Fruit fly (Drosophila melanogaster) whole organism, adult: ENCODE results near the gene CG14818.
A peak's percentile ranks its signal among the peaks of the same experiment; 100 is the strongest.

Experiments used
- CG11617 ChIP-seq: fragments of 200-800 bp; sonication (Bioruptor generic); optimal IDR thresholded peaks from 2 replicates; lab custom pipeline; 2017; ENCODE audit warnings: mild to moderate bottlenecking, missing biosample characterization, missing genetic modification reagents, missing genetic modification characterization
- CG12768 ChIP-seq: fragments of 200-800 bp; sonication (Bioruptor generic); optimal IDR thresholded peaks from 2 replicates; lab custom pipeline; 2017; ENCODE audit warnings: missing biosample characterization, missing genetic modification characterization, mild to moderate bottlenecking, moderate library complexity, missing genetic modification reagents
- CG14711 ChIP-seq: fragments of 200-800 bp; sonication (Bioruptor generic); optimal IDR thresholded peaks from 2 replicates; lab custom pipeline; 2018; ENCODE audit warnings: missing biosample characterization, mild to moderate bottlenecking, missing genetic modification characterization, moderate library complexity
- CG1620 ChIP-seq: fragments of 200-800 bp; sonication (Bioruptor generic); optimal IDR thresholded peaks from 2 replicates; lab custom pipeline; 2016; ENCODE audit warnings: missing biosample characterization, missing genetic modification characterization
- CG33017 ChIP-seq: fragments of 200-800 bp; sonication (Bioruptor generic); optimal IDR thresholded peaks from 2 replicates; lab custom pipeline; 2018; ENCODE audit warnings: missing biosample characterization, mild to moderate bottlenecking, missing genetic modification characterization, moderate library complexity
- CG5204 ChIP-seq: fragments of 200-800 bp; sonication (Bioruptor generic); optimal IDR thresholded peaks from 2 replicates; lab custom pipeline; 2016; ENCODE audit warnings: missing biosample characterization, missing genetic modification characterization
- CG7045 ChIP-seq: fragments of 200-800 bp; sonication (Bioruptor generic); optimal IDR thresholded peaks from 2 replicates; lab custom pipeline; 2017; ENCODE audit warnings: missing biosample characterization, mild to moderate bottlenecking, missing genetic modification characterization
- CG7101 ChIP-seq: fragments of 200-800 bp; sonication (Bioruptor generic); optimal IDR thresholded peaks from 2 replicates; lab custom pipeline; 2018; ENCODE audit warnings: missing biosample characterization, mild to moderate bottlenecking, missing genetic modification characterization, moderate library complexity
- Clk ChIP-seq: fragments of 200-800 bp; sonication (Bioruptor generic); optimal IDR thresholded peaks from 2 replicates; lab custom pipeline; 2017; ENCODE audit warnings: missing biosample characterization, missing genetic modification characterization
- Crg-1 ChIP-seq: fragments of 200-800 bp; sonication (Bioruptor generic); optimal IDR thresholded peaks from 2 replicates; lab custom pipeline; 2016; ENCODE audit warnings: missing biosample characterization, missing genetic modification characterization
- Hr96 ChIP-seq: fragments of 200-800 bp; sonication (Bioruptor generic); optimal IDR thresholded peaks from 2 replicates; lab custom pipeline; 2016; ENCODE audit warnings: missing biosample characterization, missing genetic modification characterization
- Mnt ChIP-seq: fragments of 200-800 bp; sonication (Bioruptor generic); optimal IDR thresholded peaks from 2 replicates; lab custom pipeline; 2016; ENCODE audit warnings: missing biosample characterization, mild to moderate bottlenecking, missing genetic modification characterization
- bab1 ChIP-seq: fragments of 200-800 bp; sonication (Bioruptor generic); optimal IDR thresholded peaks from 3 replicates; lab custom pipeline; 2019; ENCODE audit warnings: missing biosample characterization, mild to moderate bottlenecking, missing genetic modification characterization, moderate library complexity
- cic ChIP-seq: fragments of 200-800 bp; sonication (Bioruptor generic); optimal IDR thresholded peaks from 2 replicates; lab custom pipeline; 2017; ENCODE audit warnings: missing biosample characterization, mild to moderate bottlenecking, missing genetic modification characterization, moderate library complexity
- cnc ChIP-seq, 2 experiments: fragments of >200 bp; optimal IDR thresholded peaks; 2 replicates each; lab custom pipeline; 2017
- kay ChIP-seq: fragments of 200-800 bp; sonication (Bioruptor generic); peaks from one replicate; lab custom pipeline; 2016; ENCODE audit warnings: missing biosample characterization, missing genetic modification characterization, borderline replicate concordance
- ovo ChIP-seq: fragments of 200-800 bp; sonication (Bioruptor generic); optimal IDR thresholded peaks from 2 replicates; lab custom pipeline; 2016; ENCODE audit warnings: missing biosample characterization, missing genetic modification characterization
- pad ChIP-seq: fragments of 200-800 bp; sonication (Bioruptor generic); optimal IDR thresholded peaks from 3 replicates; lab custom pipeline; 2017; ENCODE audit warnings: missing biosample characterization, missing genetic modification characterization, mild to moderate bottlenecking, moderate library complexity, missing genetic modification reagents
- tj ChIP-seq: fragments of 200-800 bp; sonication (Bioruptor generic); optimal IDR thresholded peaks from 3 replicates; lab custom pipeline; 2017; ENCODE audit warnings: missing biosample characterization, mild to moderate bottlenecking, missing genetic modification characterization, moderate library complexity
- toe ChIP-seq: fragments of 200-800 bp; sonication (Bioruptor generic); optimal IDR thresholded peaks from 2 replicates; lab custom pipeline; 2016; ENCODE audit warnings: missing biosample characterization, missing genetic modification characterization

CG14818 gene

DNA sequence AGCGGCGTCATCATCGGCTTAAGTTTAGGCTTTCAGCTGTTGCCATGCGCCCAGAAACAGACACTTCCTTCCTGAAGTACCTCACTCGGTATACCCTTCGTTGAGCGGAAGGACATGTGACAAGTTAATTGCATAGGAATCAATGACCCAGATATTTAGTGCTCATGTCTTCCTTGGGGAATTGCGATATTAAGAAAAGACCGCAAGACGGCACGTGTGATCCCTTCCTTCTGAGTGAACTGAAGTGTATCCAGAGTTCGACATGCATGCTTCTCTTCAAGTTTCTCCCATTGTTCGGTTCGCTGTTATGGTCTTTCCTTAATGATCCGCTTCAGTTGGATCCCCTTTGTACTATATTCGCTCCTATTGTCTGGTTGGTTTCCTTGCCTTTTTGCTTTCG lies 39.1 kb downstream of the CG14818 start:
- TF ChIP-seq ovo (no peak), CG5204 (GFP tag; lab: Kevin White, UChicago) (no peak), cic (GFP tag; lab: Kevin White, UChicago) (no peak), Hr96 (GFP tag; lab: Kevin White, UChicago) (no peak), pad (GFP tag; lab: Kevin White, UChicago) (no peak), CG12768 (GFP tag; lab: Kevin White, UChicago) (no peak), kay (no peak), Mnt (GFP tag; lab: Kevin White, UChicago) (no peak), toe (no peak), Crg-1 (no peak), CG7101 (no peak)

DNA sequence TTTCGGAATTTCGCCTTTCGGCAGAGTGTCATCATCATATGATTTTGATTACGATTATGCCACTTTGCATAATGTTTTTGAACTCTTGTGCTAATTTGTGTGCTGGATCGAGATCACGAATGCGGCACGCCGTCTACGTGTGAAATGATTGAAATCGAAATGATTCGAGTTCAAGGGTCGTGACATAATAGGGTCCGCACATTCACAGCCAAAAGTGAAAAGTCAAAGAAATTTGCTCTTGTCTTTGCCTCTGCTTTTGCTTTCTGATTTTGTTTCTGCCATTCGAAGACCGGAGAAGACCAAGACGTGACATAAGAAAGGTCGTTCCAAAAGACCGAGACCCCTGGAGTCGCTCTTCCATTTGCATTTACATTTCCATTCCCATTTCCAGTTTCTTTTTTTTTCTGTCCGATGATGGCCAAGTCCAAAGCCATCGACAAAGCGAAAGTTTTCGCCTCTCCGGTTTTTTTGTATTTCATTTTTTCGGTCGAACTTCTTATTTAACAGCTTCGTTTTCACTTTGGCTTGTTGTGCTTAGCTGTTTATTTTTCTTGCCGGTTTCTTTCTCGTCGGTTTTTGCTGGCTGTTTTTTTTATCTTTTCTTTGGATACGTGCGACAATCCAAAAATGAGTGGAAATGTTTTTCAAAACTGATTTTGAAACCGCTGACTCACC lies 44.7 kb downstream of the CG14818 start:
- no peak for TF ChIP-seq CG11617 (GFP tag; lab: Kevin White, UChicago)
- peak; percentile 71 for TF ChIP-seq tj

DNA sequence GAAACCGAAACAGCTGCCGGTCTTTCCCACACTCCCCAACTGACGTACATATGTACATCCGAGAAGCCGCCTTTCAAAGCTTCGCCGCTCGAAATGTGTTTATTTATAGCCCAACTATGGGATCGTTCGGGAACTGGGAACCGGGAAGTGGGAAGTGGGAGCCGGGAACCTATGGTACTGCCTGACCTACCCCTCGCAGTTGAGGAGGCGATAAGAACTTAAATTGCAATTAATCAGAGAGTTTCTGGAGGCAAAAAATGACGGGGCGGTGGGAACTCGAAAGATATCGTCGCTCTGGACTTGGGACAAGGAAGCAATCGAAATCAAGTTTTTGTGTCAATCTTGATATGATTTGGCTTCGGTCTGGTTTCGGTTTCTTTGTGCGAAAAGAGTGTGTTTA lies 46.9 kb downstream of the CG14818 start:
- TF ChIP-seq CG12768 (GFP tag; lab: Kevin White, UChicago) (peak; percentile 9), CG5204 (GFP tag; lab: Kevin White, UChicago) (no peak)

DNA sequence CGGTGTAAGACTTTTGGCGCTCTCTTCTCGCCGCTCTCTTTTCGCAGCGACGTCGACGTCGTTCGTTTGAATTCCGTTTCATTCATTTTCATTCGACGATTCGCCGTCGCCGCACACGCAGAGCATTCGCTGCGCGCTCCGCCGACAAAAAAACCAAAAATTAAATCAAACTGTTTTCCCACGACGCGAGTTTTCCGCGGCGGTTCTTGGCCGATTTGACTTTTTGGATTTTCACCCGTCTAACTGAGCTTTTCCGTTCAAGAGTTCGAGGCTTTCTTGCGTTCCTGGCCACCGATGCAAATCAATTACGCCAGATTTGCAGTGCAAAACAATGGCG lies 48.4 kb downstream of the CG14818 start:
- TF ChIP-seq CG5204 (GFP tag; lab: Kevin White, UChicago) (no peak), Crg-1 (no peak), ovo (no peak), cic (GFP tag; lab: Kevin White, UChicago) (peak; percentile 15), CG11617 (GFP tag; lab: Kevin White, UChicago) (peak; percentile 79), toe (no peak)

DNA sequence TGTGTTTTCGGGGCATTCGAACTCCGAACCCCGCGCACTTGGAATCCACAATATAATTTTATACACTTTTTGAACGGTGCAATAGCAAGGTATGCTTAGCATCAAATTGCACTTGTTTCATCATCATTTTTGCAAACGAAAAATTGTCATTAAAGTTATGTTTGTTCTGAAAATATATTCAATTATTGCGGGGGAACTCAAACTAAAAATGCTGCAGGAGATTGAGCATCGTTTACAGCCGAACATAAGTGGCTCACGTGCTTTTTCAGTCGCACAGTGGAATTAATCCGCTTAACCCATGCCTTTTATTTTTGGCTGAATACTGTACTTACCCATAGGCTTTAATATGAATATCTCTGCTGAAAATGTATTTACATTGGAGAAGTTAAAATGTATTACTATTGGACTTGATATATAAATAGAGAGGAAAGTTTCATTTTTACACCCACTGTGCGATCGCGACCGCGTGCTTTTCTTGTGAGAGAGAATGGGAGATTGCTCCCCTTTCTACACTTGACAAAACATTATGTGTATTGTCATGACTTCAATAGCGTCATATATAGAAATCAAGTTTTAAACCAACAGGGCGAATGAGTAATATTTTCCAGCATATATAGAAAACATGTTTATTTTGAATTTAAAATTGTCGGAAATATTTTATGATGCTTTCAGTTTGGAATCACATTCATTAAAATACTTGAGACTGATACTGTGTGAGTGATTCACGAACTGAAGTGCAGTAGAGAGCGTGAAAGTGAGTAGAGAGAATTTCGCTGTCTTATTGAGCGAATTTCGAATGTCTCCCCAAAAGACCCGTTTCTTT lies 49.0 kb downstream of the CG14818 start:
- TF ChIP-seq cic (GFP tag; lab: Kevin White, UChicago): peak; percentile 69
- peak; percentile 43 for TF ChIP-seq Clk
- TF ChIP-seq Mnt (GFP tag; lab: Kevin White, UChicago): peak; percentile 92
- TF ChIP-seq ovo: peak; percentile 90
- peak; percentile 93 for TF ChIP-seq Hr96 (GFP tag; lab: Kevin White, UChicago)
- TF ChIP-seq kay: peak; percentile 96
- TF ChIP-seq CG33017 (tag; lab: Kevin White, UChicago): peak; percentile 85
- TF ChIP-seq pad (GFP tag; lab: Kevin White, UChicago): peak; percentile 89
- peak; percentile 86 for TF ChIP-seq Crg-1
- peak; percentile 75 for TF ChIP-seq CG7045 (GFP tag; lab: Kevin White, UChicago)
- TF ChIP-seq CG7101: peak; percentile 95
- TF ChIP-seq CG11617 (GFP tag; lab: Kevin White, UChicago): peak; percentile 98
- TF ChIP-seq tj: peak; percentile 85
- TF ChIP-seq CG5204 (GFP tag; lab: Kevin White, UChicago): peak; percentile 88
- peak; percentile 90 for TF ChIP-seq CG1620 (GFP tag; lab: Kevin White, UChicago)
- TF ChIP-seq CG12768 (GFP tag; lab: Kevin White, UChicago): peak; percentile 84
- TF ChIP-seq toe: peak; percentile 63
- peak; percentile 97 for TF ChIP-seq bab1 (GFP tag; lab: Kevin White, UChicago)
- TF ChIP-seq cnc (optimal IDR thresholded peaks at IDR 0.05; lab: Kevin White, UChicago): no peak
- peak; percentile 94 for TF ChIP-seq CG14711 (tag; lab: Kevin White, UChicago)
